Fruit fly (Drosophila melanogaster) whole organism, embryonic: ENCODE data around the gene CG42271.

Experiments
- Ada2b ChIP-seq: fragments of 200-800 bp; sonication (Bioruptor generic); IDR thresholded peaks from 2 replicates; pipeline ENCODE4 v1.3.6; 2022; ENCODE audit warnings: missing biosample characterization, missing genetic modification characterization
- B-H1 ChIP-seq: fragments of 200-800 bp; sonication (Bioruptor generic); IDR thresholded peaks from 3 replicates; pipeline ENCODE4 v1.3.6; 2022; ENCODE audit warnings: missing biosample characterization, missing genetic modification characterization
- Bteb2 ChIP-seq: fragments of 200-800 bp; sonication (Bioruptor generic); optimal IDR thresholded peaks from 2 replicates; lab custom pipeline; 2016; ENCODE audit warnings: missing biosample characterization, missing genetic modification characterization
- CG10462 ChIP-seq: fragments of 200-800 bp; sonication (Bioruptor generic); optimal IDR thresholded peaks from 2 replicates; lab custom pipeline; 2016; ENCODE audit warnings: missing biosample characterization, missing genetic modification characterization
- CG12104 ChIP-seq: fragments of 200-800 bp; sonication (Bioruptor generic); optimal IDR thresholded peaks from 3 replicates; lab custom pipeline; 2016; ENCODE audit warnings: missing biosample characterization, missing genetic modification characterization
- CG1233 ChIP-seq: fragments of 200-800 bp; sonication (Bioruptor generic); optimal IDR thresholded peaks from 4 replicates; lab custom pipeline; 2018; ENCODE audit warnings: missing biosample characterization, mild to moderate bottlenecking, missing genetic modification characterization
- CG13424 ChIP-seq: fragments of 200-800 bp; sonication (Bioruptor generic); optimal IDR thresholded peaks from 2 replicates; lab custom pipeline; 2019; ENCODE audit warnings: missing biosample characterization, mild to moderate bottlenecking, missing genetic modification characterization, moderate library complexity
- CG13775 ChIP-seq: fragments of 200-800 bp; sonication (Bioruptor generic); optimal IDR thresholded peaks from 3 replicates; lab custom pipeline; 2017; ENCODE audit warnings: missing biosample characterization, mild to moderate bottlenecking, missing genetic modification characterization
- CG14710 ChIP-seq: fragments of 200-800 bp; sonication (Bioruptor generic); optimal IDR thresholded peaks from 3 replicates; lab custom pipeline; 2019; ENCODE audit warnings: missing biosample characterization, mild to moderate bottlenecking, missing genetic modification characterization, moderate library complexity
- CG15479 ChIP-seq: fragments of 200-800 bp; sonication (Bioruptor generic); optimal IDR thresholded peaks from 3 replicates; lab custom pipeline; 2019; ENCODE audit warnings: missing biosample characterization, mild to moderate bottlenecking, missing genetic modification characterization, moderate library complexity
- CG15696 ChIP-seq: fragments of 200-800 bp; sonication (Bioruptor generic); optimal IDR thresholded peaks from 2 replicates; lab custom pipeline; 2019; ENCODE audit warnings: missing biosample characterization, mild to moderate bottlenecking, missing genetic modification characterization, moderate library complexity
- CG17361 ChIP-seq: fragments of 200-800 bp; sonication (Bioruptor generic); IDR thresholded peaks from 3 replicates; pipeline ENCODE4 v1.3.6; 2022; ENCODE audit warnings: missing biosample characterization, missing genetic modification characterization
- CG18619 ChIP-seq: fragments of 200-800 bp; sonication (Bioruptor generic); optimal IDR thresholded peaks from 3 replicates; lab custom pipeline; 2017; ENCODE audit warnings: missing biosample characterization, mild to moderate bottlenecking, missing genetic modification characterization
- CG2116 ChIP-seq: fragments of 200-800 bp; sonication (Bioruptor generic); optimal IDR thresholded peaks from 3 replicates; lab custom pipeline; 2018; ENCODE audit warnings: missing biosample characterization, mild to moderate bottlenecking, missing genetic modification characterization
- CG3065 ChIP-seq: fragments of 200-800 bp; sonication (Bioruptor generic); optimal IDR thresholded peaks from 2 replicates; lab custom pipeline; 2016; ENCODE audit warnings: missing biosample characterization, missing genetic modification characterization
- CG4360 ChIP-seq: fragments of 200-800 bp; sonication (Bioruptor generic); IDR thresholded peaks from 2 replicates; pipeline ENCODE4 v1.3.6; 2022; ENCODE audit warnings: missing biosample characterization, missing genetic modification characterization
- CG4404 ChIP-seq: fragments of 200-800 bp; sonication (Bioruptor generic); IDR thresholded peaks from 2 replicates; pipeline ENCODE4 v1.3.6; 2022; ENCODE audit warnings: missing biosample characterization, missing genetic modification characterization
- CG4424 ChIP-seq: fragments of 200-800 bp; sonication (Bioruptor generic); optimal IDR thresholded peaks from 3 replicates; lab custom pipeline; 2016; ENCODE audit warnings: missing biosample characterization, missing genetic modification characterization
- CG5953 ChIP-seq: fragments of 200-800 bp; sonication (Bioruptor generic); IDR thresholded peaks from 2 replicates; pipeline ENCODE4 v1.3.6; 2022; ENCODE audit warnings: missing biosample characterization, missing genetic modification characterization
- CG6254 ChIP-seq: fragments of 200-800 bp; sonication (Bioruptor generic); optimal IDR thresholded peaks from 3 replicates; lab custom pipeline; 2017; ENCODE audit warnings: mild to moderate bottlenecking, missing biosample characterization, missing genetic modification reagents, missing genetic modification characterization
- CG7372 ChIP-seq: fragments of 200-800 bp; sonication (Bioruptor generic); IDR thresholded peaks from 2 replicates; pipeline ENCODE4 v1.3.6; 2022; ENCODE audit warnings: missing biosample characterization, missing genetic modification characterization
- CG8478 ChIP-seq: fragments of >200 bp; optimal IDR thresholded peaks from 2 replicates; lab custom pipeline; 2018
- CrebB ChIP-seq: fragments of 200-800 bp; sonication (Bioruptor generic); optimal IDR thresholded peaks from 3 replicates; lab custom pipeline; 2018; ENCODE audit warnings: missing biosample characterization, mild to moderate bottlenecking, missing genetic modification characterization
- Dfd ChIP-seq, 2 experiments: fragments of >200 bp; optimal IDR thresholded peaks; 2 replicates each; lab custom pipeline; 2017; ENCODE audit warnings: missing biosample characterization in 2 of 2, missing genetic modification characterization in 2 of 2
- Gug ChIP-seq: fragments of 200-800 bp; sonication (Bioruptor generic); IDR thresholded peaks from 4 replicates; pipeline ENCODE4 v1.3.6; 2022; ENCODE audit warnings: missing biosample characterization, missing genetic modification characterization
- HLH3B ChIP-seq: fragments of 200-800 bp; sonication (Bioruptor generic); IDR thresholded peaks from 2 replicates; pipeline ENCODE4 v1.3.6; 2022; ENCODE audit warnings: missing biosample characterization, missing genetic modification characterization
- Jarid2 ChIP-seq: fragments of 200-800 bp; sonication (Bioruptor generic); optimal IDR thresholded peaks from 3 replicates; lab custom pipeline; 2017; ENCODE audit warnings: mild to moderate bottlenecking, missing biosample characterization, missing genetic modification reagents, missing genetic modification characterization
- Meics ChIP-seq: fragments of 200-800 bp; sonication (Bioruptor generic); optimal IDR thresholded peaks from 2 replicates; lab custom pipeline; 2017; ENCODE audit warnings: missing biosample characterization, mild to moderate bottlenecking, missing genetic modification characterization
- Myb ChIP-seq: fragments of 200-800 bp; sonication (Bioruptor generic); optimal IDR thresholded peaks from 2 replicates; lab custom pipeline; 2016; ENCODE audit warnings: missing biosample characterization, missing genetic modification characterization
- NFAT ChIP-seq: fragments of 200-800 bp; sonication (Bioruptor generic); IDR thresholded peaks from 2 replicates; pipeline ENCODE4 v1.3.6; 2022; ENCODE audit warnings: missing biosample characterization, missing genetic modification characterization
- Oli ChIP-seq: fragments of 200-800 bp; sonication (Bioruptor generic); optimal IDR thresholded peaks from 2 replicates; lab custom pipeline; 2018; ENCODE audit warnings: missing biosample characterization, mild to moderate bottlenecking, missing genetic modification characterization, moderate library complexity
- Opbp ChIP-seq: fragments of 200-800 bp; sonication (Bioruptor generic); IDR thresholded peaks from 3 replicates; pipeline ENCODE4 v1.3.6; 2022; ENCODE audit warnings: missing biosample characterization, missing genetic modification characterization; ENCODE audit not compliant: partially characterized antibody
- Sox102F ChIP-seq: fragments of 200-800 bp; sonication (Bioruptor generic); optimal IDR thresholded peaks from 2 replicates; lab custom pipeline; 2018; ENCODE audit warnings: missing biosample characterization, mild to moderate bottlenecking, missing genetic modification characterization, moderate library complexity
- ac ChIP-seq: fragments of 200-800 bp; sonication (Bioruptor generic); optimal IDR thresholded peaks from 3 replicates; lab custom pipeline; 2017; ENCODE audit warnings: missing biosample characterization, mild to moderate bottlenecking, missing genetic modification characterization
- ash1 ChIP-seq: fragments of 200-800 bp; sonication (Bioruptor generic); optimal IDR thresholded peaks from 2 replicates; lab custom pipeline; 2018; ENCODE audit warnings: missing biosample characterization, mild to moderate bottlenecking, missing genetic modification characterization
- bigmax ChIP-seq: fragments of 200-800 bp; sonication (Bioruptor generic); optimal IDR thresholded peaks from 2 replicates; lab custom pipeline; 2018; ENCODE audit warnings: missing biosample characterization, mild to moderate bottlenecking, missing genetic modification characterization
- bsh ChIP-seq, 2 experiments: fragments of 200-800 bp; sonication (Bioruptor generic); optimal IDR thresholded peaks; 2 replicates each; lab custom pipeline; 2017 to 2018; ENCODE audit warnings: mild to moderate bottlenecking in 2 of 2, missing biosample characterization in 2 of 2, missing genetic modification characterization in 2 of 2, moderate library complexity in 1 of 2
- chm ChIP-seq: fragments of 200-800 bp; sonication (Bioruptor generic); IDR thresholded peaks from 2 replicates; pipeline ENCODE4 v1.3.6; 2022; ENCODE audit warnings: missing biosample characterization, missing genetic modification characterization
- da ChIP-seq: fragments of 200-800 bp; sonication (Bioruptor generic); optimal IDR thresholded peaks from 2 replicates; lab custom pipeline; 2016; ENCODE audit warnings: missing biosample characterization, missing genetic modification characterization
- ftz-f1 ChIP-seq: fragments of 200-800 bp; sonication (Bioruptor generic); optimal IDR thresholded peaks from 2 replicates; lab custom pipeline; 2016; ENCODE audit warnings: missing biosample characterization, missing genetic modification characterization
- ind ChIP-seq: fragments of 200-800 bp; sonication (Bioruptor generic); optimal IDR thresholded peaks from 3 replicates; lab custom pipeline; 2016; ENCODE audit warnings: missing biosample characterization, missing genetic modification characterization
- maf-S ChIP-seq: fragments of 200-800 bp; sonication (Bioruptor generic); optimal IDR thresholded peaks from 2 replicates; lab custom pipeline; 2016; ENCODE audit warnings: missing biosample characterization, missing genetic modification characterization
- mam ChIP-seq: fragments of 200-800 bp; sonication (Bioruptor generic); optimal IDR thresholded peaks from 3 replicates; lab custom pipeline; 2016; ENCODE audit warnings: missing biosample characterization, missing genetic modification characterization
- peb ChIP-seq: fragments of 200-800 bp; sonication (Bioruptor generic); IDR thresholded peaks from 2 replicates; pipeline ENCODE4 v1.3.6; 2022; ENCODE audit warnings: missing biosample characterization, missing genetic modification characterization
- sens-2 ChIP-seq: fragments of 200-800 bp; sonication (Bioruptor generic); IDR thresholded peaks from 2 replicates; pipeline ENCODE4 v1.3.6; 2022; ENCODE audit warnings: missing biosample characterization, missing genetic modification characterization
- slp2 ChIP-seq: fragments of 200-800 bp; sonication (Bioruptor generic); optimal IDR thresholded peaks from 2 replicates; lab custom pipeline; 2016; ENCODE audit warnings: missing biosample characterization, missing genetic modification characterization
- so ChIP-seq: fragments of 200-800 bp; sonication (Bioruptor generic); IDR thresholded peaks from 3 replicates; pipeline ENCODE4 v1.3.6; 2022; ENCODE audit warnings: missing biosample characterization, missing genetic modification characterization
- sr ChIP-seq: fragments of 200-800 bp; sonication (Bioruptor generic); IDR thresholded peaks from 3 replicates; pipeline ENCODE4 v1.3.6; 2022; ENCODE audit warnings: missing biosample characterization, missing genetic modification characterization
- stc ChIP-seq: fragments of 200-800 bp; sonication (Bioruptor generic); IDR thresholded peaks from 2 replicates; pipeline ENCODE4 v1.3.6; 2022; ENCODE audit warnings: missing biosample characterization, missing genetic modification characterization
- tup ChIP-seq: fragments of 200-800 bp; sonication (Bioruptor generic); optimal IDR thresholded peaks from 2 replicates; lab custom pipeline; 2016; ENCODE audit warnings: missing biosample characterization, mild to moderate bottlenecking, missing genetic modification characterization, moderate library complexity
- vnd ChIP-seq: fragments of 200-800 bp; sonication (Bioruptor generic); IDR thresholded peaks from 3 replicates; pipeline ENCODE4 v1.3.6; 2022; ENCODE audit warnings: missing biosample characterization, missing genetic modification characterization; ENCODE audit not compliant: partially characterized antibody

CG42271 gene

dm6 chrX:14218045-14218483 lies 15.8 kb downstream of the CG42271 start (continued):
- TF ChIP-seq mam (GFP tag; lab: Kevin White, UChicago) (peak; percentile 62), stc (peak; percentile 85), CG10462 (GFP tag; lab: Kevin White, UChicago) (peak; percentile 80), Bteb2 (peak; percentile 82), Sox102F (GFP tag; lab: Kevin White, UChicago) (peak; percentile 92), B-H1 (GFP tag; lab: Robert Waterston, UW) (peak; percentile 85), peb (GFP tag; lab: Robert Waterston, UW) (peak; percentile 66), bsh (GFP tag; optimal IDR thresholded peaks at IDR 0.05; lab: Kevin White, UChicago) (peak; percentile 85 to 94), CG7372 (peak; percentile 73), CG12104 (GFP tag; lab: Kevin White, UChicago) (peak; percentile 81), Myb (peak; percentile 48), CG4424 (GFP tag; lab: Kevin White, UChicago) (peak; percentile 91), CG1233 (GFP tag; lab: Kevin White, UChicago) (peak; percentile 83), ash1 (GFP tag; lab: Kevin White, UChicago) (no peak), Oli (peak; percentile 88), CrebB (tag; lab: Kevin White, UChicago) (peak; percentile 72), sr (GFP tag; lab: Robert Waterston, UW) (no peak), CG13424 (tag; lab: Kevin White, UChicago) (peak; percentile 88), vnd (GFP tag; lab: Robert Waterston, UW) (no peak), Jarid2 (GFP tag; lab: Kevin White, UChicago) (peak; percentile 51), bigmax (no peak), Opbp (no peak), CG3065 (GFP tag; lab: Kevin White, UChicago) (peak; percentile 16), ftz-f1 (no peak), CG17361 (GFP tag; lab: Robert Waterston, UW) (peak; percentile 92), HLH3B (GFP tag; lab: Robert Waterston, UW) (peak; percentile 90), CG6254 (peak; percentile 82), NFAT (GFP tag; lab: Robert Waterston, UW) (peak; percentile 55; the same call in 1 of the 2 replicates), CG5953 (peak; percentile 69; the same call in 1 of the 2 replicates), maf-S (peak; percentile 67), CG13775 (GFP tag; lab: Kevin White, UChicago) (peak; percentile 81), Ada2b (GFP tag; lab: Robert Waterston, UW) (peak; percentile 93), CG18619 (GFP tag; lab: Kevin White, UChicago) (peak; percentile 83), CG4360 (GFP tag; lab: Robert Waterston, UW) (0 out of 2 replicates have a peak, but pooled peaks have one; percentile 27), slp2 (GFP tag; lab: Kevin White, UChicago) (peak; percentile 65), tup (GFP tag; lab: Kevin White, UChicago) (peak; percentile 44), CG2116 (GFP tag; lab: Kevin White, UChicago) (peak; percentile 40), ac (peak; percentile 51), da (GFP tag; lab: Kevin White, UChicago) (peak; percentile 53), so (GFP tag; lab: Robert Waterston, UW) (peak; percentile 90), Meics (GFP tag; lab: Kevin White, UChicago) (peak; percentile 87), CG4404 (GFP tag; lab: Robert Waterston, UW) (peak; percentile 76), Gug (GFP tag; lab: Robert Waterston, UW) (peak; percentile 44; the same call in 2 of the 4 replicates), chm (GFP tag; lab: Robert Waterston, UW) (peak; percentile 76; the same call in 1 of the 2 replicates), CG8478 (lab: Kevin White, UChicago) (no peak), CG14710 (tag; lab: Kevin White, UChicago) (peak; percentile 87), sens-2 (peak; percentile 71), CG15696 (tag; lab: Kevin White, UChicago) (peak; percentile 75), Dfd (GFP tag; optimal IDR thresholded peaks at IDR 0.05; lab: Kevin White, UChicago) (no peak), CG15479 (GFP tag; lab: Kevin White, UChicago) (no peak), ind (GFP tag; lab: Kevin White, UChicago) (peak; percentile 82)
